Worm (Caenorhabditis elegans) whole organism, L2 larva: Measurements from ENCODE around the gene cah-4.

ENCODE experiments used
- C34F6.9 ChIP-seq: fragments of 150-350 bp; optimal IDR thresholded peaks from 2 replicates; lab custom pipeline; 2014; ENCODE audit warnings: missing biosample characterization, missing genetic modification characterization
- F13H6.1 ChIP-seq: sonication (generic microtip); optimal IDR thresholded peaks from 2 replicates; lab custom pipeline; 2016; ENCODE audit warnings: missing genetic modification characterization, missing compliant biosample characterization
- R02D3.7 ChIP-seq: fragments of 150-350 bp; optimal IDR thresholded peaks from 2 replicates; lab custom pipeline; 2014; ENCODE audit warnings: missing biosample characterization, missing genetic modification characterization
- Y55F3AM.14 ChIP-seq: fragments of 200-800 bp; sonication (Bioruptor generic); optimal IDR thresholded peaks from 2 replicates; lab custom pipeline; 2018; ENCODE audit warnings: mild to moderate bottlenecking, missing genetic modification characterization, missing compliant biosample characterization
- ZK546.5 ChIP-seq: sonication (generic microtip); optimal IDR thresholded peaks from 2 replicates; lab custom pipeline; 2017; ENCODE audit warnings: missing biosample characterization, missing genetic modification characterization
- alr-1 ChIP-seq: fragments of 150-350 bp; optimal IDR thresholded peaks from 2 replicates; lab custom pipeline; 2014; ENCODE audit warnings: missing biosample characterization, missing genetic modification characterization
- aly-2 ChIP-seq: fragments of 150-350 bp; optimal IDR thresholded peaks from 2 replicates; lab custom pipeline; 2014; ENCODE audit warnings: missing biosample characterization, missing genetic modification characterization
- blmp-1 ChIP-seq: sonication (generic microtip); optimal IDR thresholded peaks from 2 replicates; lab custom pipeline; 2017; ENCODE audit warnings: missing genetic modification characterization, mild to moderate bottlenecking, missing compliant biosample characterization, antibody characterized with exemption, moderate library complexity; ENCODE audit not compliant: insufficient read depth
- ceh-16 ChIP-seq: fragments of 150-350 bp; optimal IDR thresholded peaks from 2 replicates; lab custom pipeline; 2014; ENCODE audit warnings: missing biosample characterization, missing genetic modification characterization
- ceh-82 ChIP-seq: fragments of 150-350 bp; optimal IDR thresholded peaks from 2 replicates; lab custom pipeline; 2014; ENCODE audit warnings: missing biosample characterization, missing genetic modification characterization
- crh-2 ChIP-seq: sonication (generic microtip); optimal IDR thresholded peaks from 2 replicates; lab custom pipeline; 2017; ENCODE audit warnings: missing biosample characterization, missing genetic modification characterization
- dmd-4 ChIP-seq: sonication (generic microtip); optimal IDR thresholded peaks from 2 replicates; lab custom pipeline; 2017; ENCODE audit warnings: missing biosample characterization, missing genetic modification characterization
- egl-27 ChIP-seq: sonication (generic microtip); optimal IDR thresholded peaks from 3 replicates; lab custom pipeline; 2017; ENCODE audit warnings: missing biosample characterization, missing genetic modification reagents, missing genetic modification characterization
- elt-1 ChIP-seq: fragments of 150-350 bp; optimal IDR thresholded peaks from 2 replicates; lab custom pipeline; 2014; ENCODE audit warnings: missing biosample characterization, missing genetic modification characterization
- fos-1 ChIP-seq: fragments of 150-350 bp; optimal IDR thresholded peaks from 2 replicates; lab custom pipeline; 2014; ENCODE audit warnings: missing biosample characterization, missing genetic modification characterization
- gmeb-1 ChIP-seq: fragments of 150-350 bp; optimal IDR thresholded peaks from 2 replicates; lab custom pipeline; 2014; ENCODE audit warnings: missing biosample characterization, missing genetic modification characterization
- lin-11 ChIP-seq: fragments of 150-350 bp; sonication (generic microtip); optimal IDR thresholded peaks from 2 replicates; lab custom pipeline; 2014; ENCODE audit warnings: missing biosample characterization, missing genetic modification characterization, inconsistent platforms, mixed read lengths
- lin-13 ChIP-seq: fragments of 150-350 bp; optimal IDR thresholded peaks from 2 replicates; lab custom pipeline; 2014; ENCODE audit warnings: missing biosample characterization, missing genetic modification reagents, missing genetic modification characterization
- lin-39 ChIP-seq: fragments of 150-350 bp; optimal IDR thresholded peaks from 2 replicates; lab custom pipeline; 2014; ENCODE audit warnings: missing biosample characterization, missing genetic modification reagents, missing genetic modification characterization
- lsy-2 ChIP-seq, 2 experiments: fragments of 150-350 bp in 1 of 2; sonication (generic microtip) in 1 of 2; optimal IDR thresholded peaks; 2 replicates each; lab custom pipeline; 2014 to 2017; ENCODE audit warnings: missing biosample characterization in 2 of 2, missing genetic modification characterization in 2 of 2
- mbf-1 ChIP-seq: sonication (generic microtip); optimal IDR thresholded peaks from 2 replicates; lab custom pipeline; 2017; ENCODE audit warnings: missing biosample characterization, missing genetic modification characterization
- mdl-1 ChIP-seq, 2 experiments: fragments of 150-350 bp in 1 of 2; sonication (generic microtip) in 1 of 2; optimal IDR thresholded peaks; 2 replicates each; lab custom pipeline; 2017; ENCODE audit warnings: missing biosample characterization in 2 of 2, missing genetic modification characterization in 2 of 2
- nhr-10 ChIP-seq: sonication (generic microtip); optimal IDR thresholded peaks from 2 replicates; lab custom pipeline; 2017; ENCODE audit warnings: missing biosample characterization, missing genetic modification characterization
- nhr-11 ChIP-seq: fragments of 150-350 bp; optimal IDR thresholded peaks from 2 replicates; lab custom pipeline; 2014; ENCODE audit warnings: missing biosample characterization, missing genetic modification characterization
- nhr-12 ChIP-seq: fragments of 150-350 bp; optimal IDR thresholded peaks from 2 replicates; lab custom pipeline; 2014; ENCODE audit warnings: missing biosample characterization, missing genetic modification characterization
- nhr-129 ChIP-seq: fragments of 150-350 bp; optimal IDR thresholded peaks from 2 replicates; lab custom pipeline; 2014; ENCODE audit warnings: missing biosample characterization, missing genetic modification characterization
- nhr-21 ChIP-seq: fragments of 150-350 bp; optimal IDR thresholded peaks from 2 replicates; lab custom pipeline; 2014; ENCODE audit warnings: missing biosample characterization, missing genetic modification characterization
- nhr-23 ChIP-seq: fragments of 150-350 bp; optimal IDR thresholded peaks from 2 replicates; lab custom pipeline; 2014; ENCODE audit warnings: missing biosample characterization, missing genetic modification reagents, missing genetic modification characterization
- nhr-237 ChIP-seq: fragments of 150-350 bp; optimal IDR thresholded peaks from 2 replicates; lab custom pipeline; 2014; ENCODE audit warnings: missing biosample characterization, missing genetic modification characterization
- nhr-25 ChIP-seq: fragments of 150-350 bp; sonication (generic microtip); optimal IDR thresholded peaks from 3 replicates; lab custom pipeline; 2014; ENCODE audit warnings: missing biosample characterization, missing genetic modification characterization
- nhr-6 ChIP-seq: fragments of 150-350 bp; optimal IDR thresholded peaks from 2 replicates; lab custom pipeline; 2014; ENCODE audit warnings: missing biosample characterization, missing genetic modification characterization
- nhr-77 ChIP-seq: fragments of 150-350 bp; optimal IDR thresholded peaks from 2 replicates; lab custom pipeline; 2014; ENCODE audit warnings: missing biosample characterization, missing genetic modification characterization
- peb-1 ChIP-seq: fragments of 150-350 bp; optimal IDR thresholded peaks from 2 replicates; lab custom pipeline; 2014; ENCODE audit warnings: missing biosample characterization, missing genetic modification characterization
- sem-4 ChIP-seq: fragments of 150-350 bp; optimal IDR thresholded peaks from 2 replicates; lab custom pipeline; 2014; ENCODE audit warnings: missing biosample characterization, missing genetic modification reagents, missing genetic modification characterization
- skn-1 ChIP-seq: sonication (generic microtip); optimal IDR thresholded peaks from 2 replicates; lab custom pipeline; 2017; ENCODE audit warnings: missing biosample characterization, missing genetic modification characterization
- sma-3 ChIP-seq: sonication (generic microtip); optimal IDR thresholded peaks from 2 replicates; lab custom pipeline; 2016; ENCODE audit warnings: missing genetic modification reagents, missing genetic modification characterization, missing compliant biosample characterization
- sma-9 ChIP-seq, 2 experiments: fragments of 150-350 bp in 1 of 2; sonication (generic microtip) in 1 of 2; optimal IDR thresholded peaks; 2 replicates each; lab custom pipeline; 2014 to 2016; ENCODE audit warnings: missing genetic modification characterization in 2 of 2, mild to moderate bottlenecking in 1 of 2, missing biosample characterization in 1 of 2, missing compliant biosample characterization in 1 of 2, missing genetic modification reagents in 1 of 2, moderate library complexity in 1 of 2
- unc-39 ChIP-seq: fragments of 150-350 bp; optimal IDR thresholded peaks from 2 replicates; lab custom pipeline; 2014; ENCODE audit warnings: missing biosample characterization, missing genetic modification characterization
- unc-55 ChIP-seq: fragments of 150-350 bp; sonication (generic microtip); optimal IDR thresholded peaks from 3 replicates; lab custom pipeline; 2014; ENCODE audit warnings: missing biosample characterization, missing genetic modification reagents, missing genetic modification characterization
- unc-62 ChIP-seq: fragments of 150-350 bp; optimal IDR thresholded peaks from 2 replicates; lab custom pipeline; 2014; ENCODE audit warnings: missing biosample characterization, missing genetic modification reagents, missing genetic modification characterization
- zag-1 ChIP-seq: fragments of 150-350 bp; optimal IDR thresholded peaks from 2 replicates; lab custom pipeline; 2014; ENCODE audit warnings: missing biosample characterization, missing genetic modification characterization
- ztf-1 ChIP-seq: fragments of 200-800 bp; sonication (Bioruptor generic); conservative IDR thresholded peaks from 2 replicates; pipeline ENCODE4 v1.3.6; 2022; ENCODE audit warnings: missing genetic modification characterization, missing compliant biosample characterization
- ztf-11 ChIP-seq: sonication (generic microtip); optimal IDR thresholded peaks from 2 replicates; lab custom pipeline; 2017; ENCODE audit warnings: missing biosample characterization, missing genetic modification characterization
- ztf-4 ChIP-seq: fragments of 150-350 bp; optimal IDR thresholded peaks from 2 replicates; lab custom pipeline; 2014; ENCODE audit warnings: missing biosample characterization, missing genetic modification characterization

Gene cah-4

ce11 chrX:13532424-13533309, 9.7 kb upstream of the cah-4 start, which contains the start of gene acr-12:
TSS of gene acr-12 (plus strand) at chrX:13532853.
- TF ChIP-seq unc-55 (peak; percentile 17), ceh-82 (no peak), sma-9 (GFP tag; optimal IDR thresholded peaks at IDR 0.05; lab: Kevin White, UChicago) (peak; percentile 2), sma-9 (tag; optimal IDR thresholded peaks at IDR 0.05; lab: Kevin White, UChicago) (no peak)

ce11 chrX:13536759-13537158, 5.6 kb upstream of the cah-4 start, which contains the start of gene R01E6.5:
TSS of gene R01E6.5 (plus strand) at chrX:13537059.
- TF ChIP-seq ceh-82: no peak
- TF ChIP-seq elt-1 (tag; lab: Kevin White, UChicago): no peak
- TF ChIP-seq F13H6.1: no peak
- no peak for TF ChIP-seq sem-4 (tag; lab: Kevin White, UChicago)
- TF ChIP-seq nhr-25 (tag; lab: Kevin White, UChicago): no peak
- no peak for TF ChIP-seq ceh-16
- no peak for TF ChIP-seq fos-1 (tag; lab: Kevin White, UChicago)
- TF ChIP-seq lin-11 (tag; lab: Kevin White, UChicago): no peak
- no peak for TF ChIP-seq egl-27
- no peak for TF ChIP-seq nhr-11 (tag; lab: Kevin White, UChicago)
- TF ChIP-seq C34F6.9 (tag; lab: Kevin White, UChicago): no peak
- no peak for TF ChIP-seq R02D3.7 (tag; lab: Kevin White, UChicago)
- TF ChIP-seq nhr-129 (tag; lab: Kevin White, UChicago): no peak
- no peak for TF ChIP-seq lsy-2 (tag; optimal IDR thresholded peaks at IDR 0.05; lab: Kevin White, UChicago)
- no peak for TF ChIP-seq nhr-10 (tag; lab: Kevin White, UChicago)
- no peak for TF ChIP-seq ztf-4 (tag; lab: Kevin White, UChicago)

ce11 chrX:13539701-13540100, 2.7 kb upstream of the cah-4 start:
- TF ChIP-seq nhr-25 (tag; lab: Kevin White, UChicago): peak; percentile 90
- TF ChIP-seq nhr-237 (tag; lab: Kevin White, UChicago): no peak
- no peak for TF ChIP-seq nhr-12 (tag; lab: Kevin White, UChicago)
- no peak for TF ChIP-seq alr-1 (tag; lab: Kevin White, UChicago)
- peak; percentile 71 for TF ChIP-seq nhr-6 (tag; lab: Kevin White, UChicago)
- no peak for TF ChIP-seq dmd-4 (tag; lab: Kevin White, UChicago)
- no peak for TF ChIP-seq peb-1 (tag; lab: Kevin White, UChicago)
- no peak for TF ChIP-seq zag-1 (tag; lab: Kevin White, UChicago)
- TF ChIP-seq aly-2 (tag; lab: Kevin White, UChicago): no peak
- peak; percentile 76 for TF ChIP-seq blmp-1 (tag; lab: Kevin White, UChicago)
- no peak for TF ChIP-seq ztf-1 (GFP tag; lab: Robert Waterston, UW)
- TF ChIP-seq lin-39 (tag; lab: Kevin White, UChicago): no peak
- TF ChIP-seq egl-27: no peak
- no peak for TF ChIP-seq ZK546.5 (tag; lab: Kevin White, UChicago)
- TF ChIP-seq sma-9 (GFP tag; optimal IDR thresholded peaks at IDR 0.05; lab: Kevin White, UChicago): peak; percentile 97
- no peak for TF ChIP-seq sma-9 (tag; optimal IDR thresholded peaks at IDR 0.05; lab: Kevin White, UChicago)
- no peak for TF ChIP-seq nhr-23 (tag; lab: Kevin White, UChicago)
- TF ChIP-seq unc-62 (GFP tag; lab: Kevin White, UChicago): no peak
- TF ChIP-seq R02D3.7 (tag; lab: Kevin White, UChicago): no peak
- TF ChIP-seq unc-55: no peak
- TF ChIP-seq sem-4 (tag; lab: Kevin White, UChicago): no peak
- peak; percentile 19 for TF ChIP-seq elt-1 (tag; lab: Kevin White, UChicago)
- TF ChIP-seq F13H6.1: peak; percentile 30
- peak; percentile 28 for TF ChIP-seq ceh-16
- TF ChIP-seq Y55F3AM.14 (GFP tag; lab: Kevin White, UChicago): no peak
- TF ChIP-seq ztf-4 (tag; lab: Kevin White, UChicago): peak; percentile 10
- peak; percentile 72 for TF ChIP-seq nhr-21 (tag; lab: Kevin White, UChicago)
- TF ChIP-seq C34F6.9 (tag; lab: Kevin White, UChicago): no peak
- peak; percentile 37 for TF ChIP-seq gmeb-1 (tag; lab: Kevin White, UChicago)
- peak; percentile 54 for TF ChIP-seq nhr-129 (tag; lab: Kevin White, UChicago)
- TF ChIP-seq nhr-11 (tag; lab: Kevin White, UChicago): no peak
- TF ChIP-seq nhr-10 (tag; lab: Kevin White, UChicago): no peak
- TF ChIP-seq nhr-77 (tag; lab: Kevin White, UChicago): no peak
- peak; percentile 20 to 49 for TF ChIP-seq mdl-1 (tag; optimal IDR thresholded peaks at IDR 0.05; lab: Kevin White, UChicago)
- TF ChIP-seq lin-13 (GFP tag; lab: Kevin White, UChicago): peak; percentile 15
- peak; percentile 69 for TF ChIP-seq sma-3
- peak; percentile 79 for TF ChIP-seq crh-2 (tag; lab: Kevin White, UChicago)
- no peak for TF ChIP-seq lin-11 (tag; lab: Kevin White, UChicago)
- no peak for TF ChIP-seq mbf-1 (tag; lab: Kevin White, UChicago)
- TF ChIP-seq skn-1: no peak
- no peak for TF ChIP-seq ztf-11 (tag; lab: Kevin White, UChicago)
- peak in 1 of 2 experiments; percentile 23 for TF ChIP-seq lsy-2 (tag; optimal IDR thresholded peaks at IDR 0.05; lab: Kevin White, UChicago)
- TF ChIP-seq unc-39 (tag; lab: Kevin White, UChicago): no peak
- peak; percentile 22 for TF ChIP-seq fos-1 (tag; lab: Kevin White, UChicago)
- TF ChIP-seq, all 48 proteins: peak for 17
